Worm (Caenorhabditis elegans) whole organism, L4 larva: Measurements from ENCODE around the gene F13B6.1.

Experiments used
- ama-1 ChIP-seq: fragments of 150-350 bp; optimal IDR thresholded peaks from 2 replicates; lab custom pipeline; 2014; ENCODE audit warnings: inconsistent platforms, mixed read lengths
- ces-1 ChIP-seq: fragments of 150-350 bp; sonication (generic microtip); optimal IDR thresholded peaks from 4 replicates; lab custom pipeline; 2014; ENCODE audit warnings: missing biosample characterization, missing genetic modification reagents, missing genetic modification characterization
- dpl-1 ChIP-seq: fragments of 150-350 bp; optimal IDR thresholded peaks from 2 replicates; lab custom pipeline; 2014; ENCODE audit warnings: missing biosample characterization, missing genetic modification reagents, missing genetic modification characterization
- gei-8 ChIP-seq: fragments of 200-800 bp; sonication (Bioruptor generic); optimal IDR thresholded peaks from 2 replicates; lab custom pipeline; 2018; ENCODE audit warnings: mild to moderate bottlenecking, missing genetic modification characterization, missing compliant biosample characterization
- jun-1 ChIP-seq: fragments of 150-350 bp; optimal IDR thresholded peaks from 2 replicates; lab custom pipeline; 2014; ENCODE audit warnings: missing biosample characterization, missing genetic modification reagents, missing genetic modification characterization
- nhr-25 ChIP-seq: sonication (generic microtip); optimal IDR thresholded peaks from 2 replicates; lab custom pipeline; 2017; ENCODE audit warnings: missing genetic modification characterization, mild to moderate bottlenecking, missing compliant biosample characterization, antibody characterized with exemption, moderate library complexity, borderline replicate concordance; ENCODE audit not compliant: insufficient read depth
- nhr-6 ChIP-seq: fragments of 150-350 bp; optimal IDR thresholded peaks from 2 replicates; lab custom pipeline; 2014; ENCODE audit warnings: missing biosample characterization, missing genetic modification characterization
- spr-3 ChIP-seq: fragments of 200-800 bp; sonication (Bioruptor generic); optimal IDR thresholded peaks from 2 replicates; lab custom pipeline; 2018; ENCODE audit warnings: mild to moderate bottlenecking, missing genetic modification characterization, missing compliant biosample characterization
- unc-39 ChIP-seq: sonication (generic microtip); optimal IDR thresholded peaks from 2 replicates; lab custom pipeline; 2017; ENCODE audit warnings: missing biosample characterization, missing genetic modification characterization
- zfp-3 ChIP-seq: fragments of 200-800 bp; sonication (Bioruptor generic); conservative IDR thresholded peaks from 2 replicates; pipeline ENCODE4 v1.3.6; 2022; ENCODE audit warnings: missing genetic modification reagents, missing genetic modification characterization, missing compliant biosample characterization

- no peak for TF ChIP-seq gei-8 (GFP tag; lab: Kevin White, UChicago)
- no peak for TF ChIP-seq ces-1 (GFP tag; lab: Kevin White, UChicago)
- TF ChIP-seq unc-39 (tag; lab: Kevin White, UChicago) = no peak
- TF ChIP-seq spr-3 = no peak
- no peak for TF ChIP-seq nhr-25
- TF ChIP-seq zfp-3 (GFP tag; lab: Robert Waterston, UW) = no peak
- no peak for TF ChIP-seq nhr-6
- no peak for TF ChIP-seq ama-1 (lab: Kevin White, UChicago)
- TF ChIP-seq jun-1 = no peak
- no peak for TF ChIP-seq dpl-1 (GFP tag; lab: Kevin White, UChicago)
Observed at ce11 chrIV:7469782-7470413, 13.6 kb downstream of the F13B6.1 start, which contains the start of gene F55G1.7.
